Worm (Caenorhabditis elegans): ENCODE data around the gene ins-15.
A peak's percentile ranks its signal among the peaks of the same experiment; 100 is the strongest.

Gene ins-15

ce11 chrII:6712177-6712981, 32.2 kb downstream of the ins-15 start, which contains the start of the genes dpy-10 and T14B4.19:
dpy-10 (minus strand) TSS chrII:6712227.
T14B4.19 (minus strand) TSS chrII:6712931.
- no peak for TF ChIP-seq ceh-20 (GFP tag; IDR thresholded peaks at IDR 0.05)
- TF ChIP-seq mxl-3 (GFP tag; optimal IDR thresholded peaks at IDR 0.05) = peak; percentile 73
- no peak for TF ChIP-seq egl-27 (tag; optimal IDR thresholded peaks at IDR 0.05)
- TF ChIP-seq dmd-6 (GFP tag; IDR thresholded peaks at IDR 0.05) = no peak
- TF ChIP-seq tra-1 (GFP tag; IDR thresholded peaks at IDR 0.05) = no peak
- peak; percentile 3 for TF ChIP-seq aha-1 (tag)
- peak; percentile 41 for TF ChIP-seq hlh-30 (tag; optimal IDR thresholded peaks at IDR 0.05; ENCODE audit: insufficient read depth)
- no peak for TF ChIP-seq madf-5 (GFP tag; IDR thresholded peaks at IDR 0.05)
- TF ChIP-seq ZK337.2 (GFP tag; IDR thresholded peaks at IDR 0.05) = no peak
- peak in 1 of 2 experiments; percentile 37 for TF ChIP-seq lsy-2 (tag; optimal IDR thresholded peaks at IDR 0.05)
- peak in 1 of 2 experiments; percentile 27 for TF ChIP-seq mdl-1 (tag; optimal IDR thresholded peaks at IDR 0.05)
- TF ChIP-seq zip-2 (tag; optimal IDR thresholded peaks at IDR 0.05) = no peak
- TF ChIP-seq hlh-11 (tag; optimal IDR thresholded peaks at IDR 0.05) = peak; percentile 61
- TF ChIP-seq daf-8 (GFP tag; IDR thresholded peaks at IDR 0.05) = no peak
- TF ChIP-seq Y5F2A.4 (GFP tag; optimal IDR thresholded peaks at IDR 0.05) = no peak
- TF ChIP-seq nhr-77 (tag; optimal IDR thresholded peaks at IDR 0.05) = no peak
- TF ChIP-seq nhr-28 (tag; optimal IDR thresholded peaks at IDR 0.05) = peak; percentile 44
- TF ChIP-seq daf-19 (GFP tag; conservative IDR thresholded peaks at IDR 0.05) = no peak
- TF ChIP-seq daf-16 (GFP tag; optimal IDR thresholded peaks at IDR 0.05) = no peak
- TF ChIP-seq daf-16 (tag; optimal IDR thresholded peaks at IDR 0.05) = no peak

ce11 chrII:6710596-6710995, 34.0 kb downstream of the ins-15 start:
- TF ChIP-seq egl-27 (tag; optimal IDR thresholded peaks at IDR 0.05) (no peak), unc-39 (tag; optimal IDR thresholded peaks at IDR 0.05) (no peak), aha-1 (tag) (peak; percentile 11), egl-43 (GFP tag; IDR thresholded peaks at IDR 0.05) (0 out of 2 replicates have a peak, but pooled peaks have one; percentile 3), set-16 (GFP tag; IDR thresholded peaks at IDR 0.05) (peak; percentile 74; the same call in 1 of the 2 replicates), spr-3 (GFP tag; optimal IDR thresholded peaks at IDR 0.05) (no peak), lim-7 (GFP tag; IDR thresholded peaks at IDR 0.05) (no peak)

ce11 chrII:6709680-6710079, 34.9 kb downstream of the ins-15 start:
- peak; percentile 69 for TF ChIP-seq fkh-10 (GFP tag; optimal IDR thresholded peaks at IDR 0.05)
- peak; percentile 59; the same call in 1 of the 2 replicates for TF ChIP-seq ctbp-1 (GFP tag; IDR thresholded peaks at IDR 0.05)
- TF ChIP-seq ces-1 (GFP tag; optimal IDR thresholded peaks at IDR 0.05) = peak; percentile 49
- TF ChIP-seq mxl-2 (GFP tag; conservative IDR thresholded peaks at IDR 0.05) = no peak

- no peak for TF ChIP-seq mxl-2 (GFP tag; conservative IDR thresholded peaks at IDR 0.05)
- peak in 1 of 2 experiments; percentile 53 for TF ChIP-seq lsy-2 (tag; optimal IDR thresholded peaks at IDR 0.05)
- peak; percentile 25 for TF ChIP-seq rbr-2 (tag; optimal IDR thresholded peaks at IDR 0.05)
- peak; percentile 59; the same call in 1 of the 2 replicates for TF ChIP-seq ceh-20 (GFP tag; IDR thresholded peaks at IDR 0.05)
- peak in 1 of 2 experiments; percentile 97 for TF ChIP-seq unc-62 (GFP tag; optimal IDR thresholded peaks at IDR 0.05 in 1 of 2)
- no peak for TF ChIP-seq unc-62 (tag; optimal IDR thresholded peaks at IDR 0.05)
- TF ChIP-seq ZK546.5 (tag; optimal IDR thresholded peaks at IDR 0.05) = no peak
- no peak for TF ChIP-seq lin-39 (tag; optimal IDR thresholded peaks at IDR 0.05)
- no peak for TF ChIP-seq nhr-76 (tag; optimal IDR thresholded peaks at IDR 0.05)
- TF ChIP-seq ZK337.2 (GFP tag; IDR thresholded peaks at IDR 0.05) = 0 out of 2 replicates have a peak, but pooled peaks have one; percentile 12
- TF ChIP-seq F37D6.2 (tag; optimal IDR thresholded peaks at IDR 0.05) = no peak
- peak; percentile 77 for TF ChIP-seq mep-1 (tag; optimal IDR thresholded peaks at IDR 0.05)
- TF ChIP-seq ctbp-1 (GFP tag; IDR thresholded peaks at IDR 0.05) = peak; percentile 62
- no peak for TF ChIP-seq lin-15B (tag; optimal IDR thresholded peaks at IDR 0.05)
- peak; percentile 54 for TF ChIP-seq hmg-1.1 (GFP tag; IDR thresholded peaks at IDR 0.05)
- peak; percentile 47 for TF ChIP-seq nhr-11 (tag; optimal IDR thresholded peaks at IDR 0.05)
- TF ChIP-seq arid-1 (GFP tag; conservative IDR thresholded peaks at IDR 0.05) = no peak
- TF ChIP-seq daf-12 (tag; optimal IDR thresholded peaks at IDR 0.05) = no peak
- TF ChIP-seq skn-1 (tag; optimal IDR thresholded peaks at IDR 0.05) = no peak
- TF ChIP-seq madf-5 (GFP tag; IDR thresholded peaks at IDR 0.05) = no peak
- TF ChIP-seq hlh-11 (tag; optimal IDR thresholded peaks at IDR 0.05) = no peak
- no peak for TF ChIP-seq ceh-44 (GFP tag; IDR thresholded peaks at IDR 0.05)
- no peak for TF ChIP-seq lin-13 (GFP tag; optimal IDR thresholded peaks at IDR 0.05)
- TF ChIP-seq snpc-1.2 (GFP tag; IDR thresholded peaks at IDR 0.05) = no peak
These were observed 35.6 kb downstream of the ins-15 start for ce11 chrII:6708980-6709379.

Measured in whole organism, L4 larva.